Fruit fly (Drosophila melanogaster) whole organism, embryonic: ENCODE data around the gene CG8993.

ENCODE experiments used
- BtbVII ChIP-seq: fragments of 200-800 bp; sonication (Bioruptor generic); optimal IDR thresholded peaks from 3 replicates; lab custom pipeline; 2017; ENCODE audit warnings: missing biosample characterization, mild to moderate bottlenecking, missing genetic modification characterization
- CG11398 ChIP-seq: fragments of 200-800 bp; sonication (Bioruptor generic); optimal IDR thresholded peaks from 2 replicates; lab custom pipeline; 2016; ENCODE audit warnings: missing biosample characterization, missing genetic modification characterization
- CG11695 ChIP-seq: fragments of 200-800 bp; sonication (Bioruptor generic); IDR thresholded peaks from 3 replicates; pipeline ENCODE4 v1.3.6; 2022; ENCODE audit warnings: missing biosample characterization, missing genetic modification characterization
- CG13624 ChIP-seq: fragments of 200-800 bp; sonication (Bioruptor generic); optimal IDR thresholded peaks from 2 replicates; lab custom pipeline; 2016; ENCODE audit warnings: missing biosample characterization, missing genetic modification characterization
- CG14050 ChIP-seq: fragments of 200-800 bp; sonication (Bioruptor generic); IDR thresholded peaks from 3 replicates; pipeline ENCODE4 v1.3.6; 2022; ENCODE audit warnings: missing biosample characterization, missing genetic modification characterization
- CG14710 ChIP-seq: fragments of 200-800 bp; sonication (Bioruptor generic); optimal IDR thresholded peaks from 3 replicates; lab custom pipeline; 2019; ENCODE audit warnings: missing biosample characterization, mild to moderate bottlenecking, missing genetic modification characterization, moderate library complexity
- CG14860 ChIP-seq: fragments of 200-800 bp; sonication (Bioruptor generic); IDR thresholded peaks from 3 replicates; pipeline ENCODE4 v1.3.6; 2022; ENCODE audit warnings: missing biosample characterization, missing genetic modification characterization; ENCODE audit not compliant: partially characterized antibody
- CG15011 ChIP-seq: fragments of 200-800 bp; sonication (Bioruptor generic); optimal IDR thresholded peaks from 3 replicates; lab custom pipeline; 2018; ENCODE audit warnings: missing biosample characterization, mild to moderate bottlenecking, missing genetic modification characterization
- CG17802 ChIP-seq: fragments of 200-800 bp; sonication (Bioruptor generic); optimal IDR thresholded peaks from 2 replicates; lab custom pipeline; 2018; ENCODE audit warnings: missing biosample characterization, mild to moderate bottlenecking, missing genetic modification characterization, moderate library complexity
- CG1792 ChIP-seq: fragments of 200-800 bp; sonication (Bioruptor generic); optimal IDR thresholded peaks from 2 replicates; lab custom pipeline; 2016; ENCODE audit warnings: missing biosample characterization, missing genetic modification characterization
- CG18599 ChIP-seq: fragments of 200-800 bp; sonication (Bioruptor generic); optimal IDR thresholded peaks from 3 replicates; lab custom pipeline; 2017; ENCODE audit warnings: missing biosample characterization, missing genetic modification characterization, mild to moderate bottlenecking, moderate library complexity, missing genetic modification reagents
- CG2678 ChIP-seq: fragments of 200-800 bp; sonication (Bioruptor generic); optimal IDR thresholded peaks from 3 replicates; lab custom pipeline; 2019; ENCODE audit warnings: missing biosample characterization, mild to moderate bottlenecking, missing genetic modification characterization, moderate library complexity
- CG31224 ChIP-seq: fragments of 200-800 bp; sonication (Bioruptor generic); IDR thresholded peaks from 2 replicates; pipeline ENCODE4 v1.3.6; 2022; ENCODE audit warnings: missing biosample characterization, missing genetic modification characterization
- CG32767 ChIP-seq: fragments of 200-800 bp; sonication (Bioruptor generic); IDR thresholded peaks from 2 replicates; pipeline ENCODE4 v1.3.6; 2022; ENCODE audit warnings: missing biosample characterization, missing genetic modification characterization
- CG3281 ChIP-seq: fragments of 200-800 bp; sonication (Bioruptor generic); optimal IDR thresholded peaks from 3 replicates; lab custom pipeline; 2017; ENCODE audit warnings: missing biosample characterization, mild to moderate bottlenecking, missing genetic modification characterization
- CG33213 ChIP-seq: fragments of 200-800 bp; sonication (Bioruptor generic); optimal IDR thresholded peaks from 3 replicates; lab custom pipeline; 2016; ENCODE audit warnings: missing biosample characterization, missing genetic modification characterization
- CG4854 ChIP-seq: fragments of 200-800 bp; sonication (Bioruptor generic); optimal IDR thresholded peaks from 2 replicates; lab custom pipeline; 2016; ENCODE audit warnings: missing biosample characterization, missing genetic modification characterization, inconsistent platforms
- CG6175 ChIP-seq: fragments of 200-800 bp; sonication (Bioruptor generic); IDR thresholded peaks from 3 replicates; pipeline ENCODE4 v1.3.6; 2022; ENCODE audit warnings: missing biosample characterization, missing genetic modification characterization
- CG7556 ChIP-seq: fragments of 200-800 bp; sonication (Bioruptor generic); optimal IDR thresholded peaks from 2 replicates; lab custom pipeline; 2017; ENCODE audit warnings: missing biosample characterization, mild to moderate bottlenecking, missing genetic modification characterization
- CG7839 ChIP-seq: fragments of 200-800 bp; sonication (Bioruptor generic); optimal IDR thresholded peaks from 3 replicates; lab custom pipeline; 2018; ENCODE audit warnings: missing biosample characterization, mild to moderate bottlenecking, missing genetic modification characterization, moderate library complexity
- CG7963 ChIP-seq: fragments of 200-800 bp; sonication (Bioruptor generic); IDR thresholded peaks from 3 replicates; pipeline ENCODE4 v1.3.6; 2022; ENCODE audit warnings: missing biosample characterization, missing genetic modification characterization; ENCODE audit not compliant: partially characterized antibody
- D19A ChIP-seq: fragments of 200-800 bp; optimal IDR thresholded peaks from 3 replicates; lab custom pipeline; 2019; ENCODE audit warnings: missing biosample characterization, mild to moderate bottlenecking, missing genetic modification characterization, moderate library complexity
- Dbx ChIP-seq: fragments of 200-800 bp; sonication (Bioruptor generic); IDR thresholded peaks from 3 replicates; pipeline ENCODE4 v1.3.6; 2022; ENCODE audit warnings: missing biosample characterization, missing genetic modification characterization
- Fer1 ChIP-seq: fragments of 200-800 bp; sonication (Bioruptor generic); optimal IDR thresholded peaks from 2 replicates; lab custom pipeline; 2017; ENCODE audit warnings: missing biosample characterization, mild to moderate bottlenecking, missing genetic modification characterization
- HLH3B ChIP-seq: fragments of 200-800 bp; sonication (Bioruptor generic); IDR thresholded peaks from 2 replicates; pipeline ENCODE4 v1.3.6; 2022; ENCODE audit warnings: missing biosample characterization, missing genetic modification characterization
- Hr51 ChIP-seq, 2 experiments: fragments of 200-800 bp; sonication (Bioruptor generic); optimal IDR thresholded peaks; 2 replicates in 1 of 2; 3 replicates in 1 of 2; lab custom pipeline; 2016 to 2018; ENCODE audit warnings: missing biosample characterization in 2 of 2, missing genetic modification characterization in 2 of 2, mild to moderate bottlenecking in 1 of 2, moderate library complexity in 1 of 2
- Lim3 ChIP-seq: fragments of 200-800 bp; sonication (Bioruptor generic); IDR thresholded peaks from 2 replicates; pipeline ENCODE4 v1.3.6; 2022; ENCODE audit warnings: missing biosample characterization, missing genetic modification characterization
- Rx ChIP-seq: fragments of 200-800 bp; sonication (Bioruptor generic); IDR thresholded peaks from 2 replicates; pipeline ENCODE4 v1.3.6; 2022; ENCODE audit warnings: missing biosample characterization, missing genetic modification characterization
- Sox102F ChIP-seq: fragments of 200-800 bp; sonication (Bioruptor generic); optimal IDR thresholded peaks from 2 replicates; lab custom pipeline; 2018; ENCODE audit warnings: missing biosample characterization, mild to moderate bottlenecking, missing genetic modification characterization, moderate library complexity
- Sry-δ ChIP-seq: fragments of 200-800 bp; sonication (Bioruptor generic); optimal IDR thresholded peaks from 2 replicates; lab custom pipeline; 2016; ENCODE audit warnings: missing biosample characterization, missing genetic modification characterization
- Taf1 ChIP-seq: fragments of 200-800 bp; sonication (Bioruptor generic); IDR thresholded peaks from 2 replicates; pipeline ENCODE4 v1.3.6; 2022; ENCODE audit warnings: missing biosample characterization, missing genetic modification characterization
- bab2 ChIP-seq: fragments of 200-800 bp; sonication (Bioruptor generic); optimal IDR thresholded peaks from 2 replicates; lab custom pipeline; 2016; ENCODE audit warnings: missing biosample characterization, missing genetic modification characterization
- ci ChIP-seq: fragments of 200-800 bp; sonication (Bioruptor generic); IDR thresholded peaks from 3 replicates; pipeline ENCODE4 v1.3.6; 2022; ENCODE audit warnings: missing biosample characterization, missing genetic modification characterization
- croc ChIP-seq: fragments of 200-800 bp; sonication (Bioruptor generic); conservative IDR thresholded peaks from 3 replicates; pipeline ENCODE4 v1.3.6; 2022; ENCODE audit warnings: missing biosample characterization, missing genetic modification characterization
- gfzf ChIP-seq: fragments of 200-800 bp; sonication (Bioruptor generic); optimal IDR thresholded peaks from 2 replicates; lab custom pipeline; 2016; ENCODE audit warnings: missing biosample characterization, mild to moderate bottlenecking, missing genetic modification characterization, moderate library complexity
- gro ChIP-seq: fragments of 200-800 bp; sonication (Bioruptor generic); optimal IDR thresholded peaks from 2 replicates; lab custom pipeline; 2016; ENCODE audit warnings: missing biosample characterization, missing genetic modification characterization
- lab ChIP-seq: fragments of 200-800 bp; sonication (Bioruptor generic); optimal IDR thresholded peaks from 3 replicates; lab custom pipeline; 2017; ENCODE audit warnings: missing biosample characterization, missing genetic modification characterization, mild to moderate bottlenecking, moderate library complexity, missing genetic modification reagents
- nau ChIP-seq: fragments of 200-800 bp; sonication (Bioruptor generic); optimal IDR thresholded peaks from 3 replicates; lab custom pipeline; 2017; ENCODE audit warnings: missing biosample characterization, mild to moderate bottlenecking, missing genetic modification characterization, missing genetic modification reagents
- nmo ChIP-seq: fragments of 200-800 bp; sonication (Bioruptor generic); optimal IDR thresholded peaks from 2 replicates; lab custom pipeline; 2018; ENCODE audit warnings: missing biosample characterization, mild to moderate bottlenecking, missing genetic modification characterization, moderate library complexity
- otp ChIP-seq: fragments of 200-800 bp; sonication (Bioruptor generic); IDR thresholded peaks from 3 replicates; pipeline ENCODE4, ENCODE4 v1.3.6; 2022; ENCODE audit warnings: missing biosample characterization, missing genetic modification characterization
- prd ChIP-seq, 3 experiments: fragments of >200 bp in 2 of 3; fragments of 200-800 bp in 1 of 3; sonication (Bioruptor generic) in 1 of 3; optimal IDR thresholded peaks in 2 of 3; IDR thresholded peaks in 1 of 3; 2 replicates in 2 of 3; 3 replicates in 1 of 3; pipeline versions ENCODE4 v1.3.6 to Lab custom; 2017 to 2022; ENCODE audit warnings: missing biosample characterization in 1 of 3, missing genetic modification characterization in 1 of 3
- rib ChIP-seq: fragments of 200-800 bp; sonication (Bioruptor generic); IDR thresholded peaks from 2 replicates; pipeline ENCODE4 v1.3.6; 2022; ENCODE audit warnings: missing biosample characterization, missing genetic modification characterization
- row ChIP-seq: fragments of 200-800 bp; sonication (Bioruptor generic); IDR thresholded peaks from 3 replicates; pipeline ENCODE4 v1.3.6; 2022; ENCODE audit warnings: missing biosample characterization, missing genetic modification characterization
- sisA ChIP-seq: fragments of 200-800 bp; sonication (Bioruptor generic); IDR thresholded peaks from 2 replicates; pipeline ENCODE4 v1.3.6; 2022; ENCODE audit warnings: missing biosample characterization, missing genetic modification characterization
- slbo ChIP-seq: fragments of 200-800 bp; sonication (Bioruptor generic); IDR thresholded peaks from 2 replicates; pipeline ENCODE4 v1.3.6; 2022; ENCODE audit warnings: missing biosample characterization, missing genetic modification characterization
- tin ChIP-seq: fragments of 200-800 bp; sonication (Bioruptor generic); optimal IDR thresholded peaks from 3 replicates; lab custom pipeline; 2016; ENCODE audit warnings: missing biosample characterization, missing genetic modification characterization
- tup ChIP-seq: fragments of 200-800 bp; sonication (Bioruptor generic); optimal IDR thresholded peaks from 2 replicates; lab custom pipeline; 2016; ENCODE audit warnings: missing biosample characterization, mild to moderate bottlenecking, missing genetic modification characterization, moderate library complexity
- usp ChIP-seq: fragments of >200 bp; optimal IDR thresholded peaks from 2 replicates; lab custom pipeline; 2017; ENCODE audit warnings: missing biosample characterization, missing genetic modification characterization
- zen ChIP-seq: fragments of 200-800 bp; sonication (Bioruptor generic); optimal IDR thresholded peaks from 3 replicates; lab custom pipeline; 2018; ENCODE audit warnings: missing biosample characterization, mild to moderate bottlenecking, missing genetic modification characterization, moderate library complexity

Gene CG8993

DNA sequence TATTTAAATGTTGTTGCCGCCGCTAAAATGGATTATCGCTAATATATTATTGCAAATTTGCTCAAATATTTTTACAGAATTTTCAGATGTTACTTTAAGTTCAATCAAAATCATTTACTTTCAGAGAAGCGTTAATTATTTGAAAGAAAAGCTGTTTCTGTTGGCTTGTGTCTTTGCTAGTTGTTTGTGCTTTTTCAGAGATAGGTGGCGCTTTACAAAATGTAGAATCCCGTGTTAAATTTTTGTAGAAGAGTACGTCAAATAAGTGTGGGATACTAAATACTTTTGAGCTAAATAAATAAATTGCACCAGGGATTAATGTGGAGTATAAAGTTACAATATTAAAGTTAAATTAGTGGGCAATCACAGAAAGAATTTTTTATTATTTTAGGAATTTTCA is 37.3 kb downstream of the CG8993 start (continued):
- TF ChIP-seq zen (tag; lab: Kevin White, UChicago) (peak; percentile 70), nmo (GFP tag; lab: Kevin White, UChicago) (no peak), Sry-δ (peak; percentile 8), gro (peak; percentile 25), gfzf (peak; percentile 49), Lim3 (GFP tag; lab: Robert Waterston, UW) (no peak), CG33213 (GFP tag; lab: Kevin White, UChicago) (peak; percentile 18), CG14710 (tag; lab: Kevin White, UChicago) (peak; percentile 23), D19A (tag; lab: Kevin White, UChicago) (peak; percentile 4)

DNA sequence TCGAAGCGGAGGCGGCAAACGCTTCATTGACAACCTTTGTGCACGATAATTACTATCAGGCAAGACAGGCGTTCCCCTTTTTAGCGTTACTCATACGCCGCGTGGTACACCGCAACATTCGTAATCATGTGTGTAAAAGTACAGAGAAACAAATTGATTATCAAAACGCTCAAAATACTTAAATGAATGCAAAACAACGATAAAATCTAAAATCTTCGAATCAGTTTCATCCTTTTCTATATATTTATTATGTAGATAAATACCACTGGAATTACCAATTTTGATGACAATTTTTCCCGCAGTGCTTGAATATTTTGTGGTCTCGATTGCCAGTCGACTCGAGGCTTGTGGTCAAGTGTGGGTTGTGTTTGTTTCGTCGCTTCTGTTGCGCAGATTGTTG is 38.9 kb downstream of the CG8993 start:
- TF ChIP-seq slbo (no peak), CG11695 (GFP tag; lab: Robert Waterston, UW) (peak; percentile 37; the same call in 1 of the 3 replicates), CG32767 (GFP tag; lab: Robert Waterston, UW) (no peak), rib (GFP tag; lab: Robert Waterston, UW) (no peak), CG14050 (GFP tag; lab: Robert Waterston, UW) (no peak), nmo (GFP tag; lab: Kevin White, UChicago) (no peak), Fer1 (GFP tag; lab: Kevin White, UChicago) (peak; percentile 61), CG31224 (GFP tag; lab: Robert Waterston, UW) (no peak), CG7839 (tag; lab: Kevin White, UChicago) (peak; percentile 46), lab (GFP tag; lab: Kevin White, UChicago) (peak; percentile 82), croc (GFP tag; lab: Robert Waterston, UW) (no peak), Hr51 (GFP tag; optimal IDR thresholded peaks at IDR 0.05; lab: Kevin White, UChicago) (peak in 1 of 2 experiments; percentile 25), bab2 (peak; percentile 33), CG17802 (no peak), BtbVII (GFP tag; lab: Kevin White, UChicago) (no peak), CG6175 (GFP tag; lab: Robert Waterston, UW) (no peak), CG13624 (GFP tag; lab: Kevin White, UChicago) (no peak), CG2678 (tag; lab: Kevin White, UChicago) (peak; percentile 42), sisA (GFP tag; lab: Robert Waterston, UW) (peak; percentile 32; the same call in 1 of the 2 replicates), CG7963 (GFP tag; lab: Robert Waterston, UW) (no peak), CG7556 (GFP tag; lab: Kevin White, UChicago) (no peak), CG15011 (GFP tag; lab: Kevin White, UChicago) (no peak), ci (no peak), Taf1 (no peak), Rx (GFP tag; lab: Robert Waterston, UW) (no peak), CG3281 (peak; percentile 41), tup (no peak), HLH3B (GFP tag; lab: Robert Waterston, UW) (peak; percentile 61), CG14860 (GFP tag; lab: Robert Waterston, UW) (no peak), CG11398 (no peak), tin (GFP tag; lab: Kevin White, UChicago) (peak; percentile 10), nau (peak; percentile 3), otp (GFP tag; lab: Robert Waterston, UW) (no peak), usp (no peak), Sox102F (GFP tag; lab: Kevin White, UChicago) (peak; percentile 18), prd (optimal IDR thresholded peaks at IDR 0.05; lab: Kevin White, UChicago) (no peak), prd (GFP tag; IDR thresholded peaks at IDR 0.05; lab: Robert Waterston, UW) (no peak; the same call in 2 of the 3 replicates), CG4854 (GFP tag; lab: Kevin White, UChicago) (no peak), CG1792 (GFP tag; lab: Kevin White, UChicago) (no peak), row (GFP tag; lab: Robert Waterston, UW) (peak; percentile 46; the same call in 2 of the 3 replicates), CG18599 (GFP tag; lab: Kevin White, UChicago) (peak; percentile 80), Dbx (GFP tag; lab: Robert Waterston, UW) (peak; percentile 49; the same call in 1 of the 3 replicates)
